Worm (Caenorhabditis elegans): ENCODE measurements around the gene C14C6.3.

The C14C6.3 gene

DNA sequence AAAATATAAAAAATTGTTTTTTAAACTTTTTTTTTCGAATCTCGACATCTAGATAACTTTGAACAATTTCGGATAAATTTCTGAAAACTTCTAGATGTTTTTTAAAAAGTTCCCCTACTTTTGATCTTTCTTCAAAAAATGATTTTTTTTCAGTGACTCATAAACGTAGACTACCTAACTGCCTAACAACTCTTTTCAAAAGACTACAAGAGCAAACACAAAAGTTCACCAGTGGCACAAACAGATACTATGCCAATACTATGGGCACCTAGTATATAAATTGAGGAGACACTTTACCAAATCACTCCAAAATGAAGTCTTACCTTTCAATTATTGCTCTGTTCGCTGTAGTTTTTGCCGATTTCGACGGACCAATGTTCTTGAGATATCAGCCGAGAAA, 39.5 kb upstream of the C14C6.3 start, which contains the start of gene srlf-35:
TSS of gene srlf-35 (plus strand) at position 301 of the 400 bp plus-strand sequence.
- TF ChIP-seq ztf-11 (tag; optimal IDR thresholded peaks at IDR 0.05) (no peak), mls-2 (tag; optimal IDR thresholded peaks at IDR 0.05) (no peak), ceh-83 (GFP tag; optimal IDR thresholded peaks at IDR 0.05) (no peak), sptf-1 (tag; optimal IDR thresholded peaks at IDR 0.05) (no peak)

ce11 chrV:505191-505590, 38.1 kb upstream of the C14C6.3 start, which contains the start of gene srlf-19:
Gene srlf-19, plus strand, starts transcription at chrV:505491.
- no peak for TF ChIP-seq flh-1 (GFP tag; optimal IDR thresholded peaks at IDR 0.05)
- TF ChIP-seq ztf-11 (tag; optimal IDR thresholded peaks at IDR 0.05), result no peak
- no peak for TF ChIP-seq elt-1 (tag; optimal IDR thresholded peaks at IDR 0.05; ENCODE audit: borderline replicate concordance, insufficient read depth)
- TF ChIP-seq zip-8 (tag; optimal IDR thresholded peaks at IDR 0.05), result no peak
- no peak for TF ChIP-seq lsy-2 (tag; optimal IDR thresholded peaks at IDR 0.05)
- no peak for TF ChIP-seq blmp-1 (tag; optimal IDR thresholded peaks at IDR 0.05)
- no peak for TF ChIP-seq ham-2 (GFP tag; optimal IDR thresholded peaks at IDR 0.05)
- TF ChIP-seq bed-3 (GFP tag; optimal IDR thresholded peaks at IDR 0.05), result no peak
- TF ChIP-seq mep-1 (tag; optimal IDR thresholded peaks at IDR 0.05), result no peak
- no peak for TF ChIP-seq lin-13 (tag; optimal IDR thresholded peaks at IDR 0.05)
- TF ChIP-seq tbx-8 (GFP tag; optimal IDR thresholded peaks at IDR 0.05), result no peak
- no peak for TF ChIP-seq ceh-83 (GFP tag; optimal IDR thresholded peaks at IDR 0.05)
- no peak for TF ChIP-seq nhr-76 (tag; optimal IDR thresholded peaks at IDR 0.05)
- TF ChIP-seq sptf-1 (tag; optimal IDR thresholded peaks at IDR 0.05), result no peak
- TF ChIP-seq ceh-39 (tag; optimal IDR thresholded peaks at IDR 0.05), result no peak

DNA sequence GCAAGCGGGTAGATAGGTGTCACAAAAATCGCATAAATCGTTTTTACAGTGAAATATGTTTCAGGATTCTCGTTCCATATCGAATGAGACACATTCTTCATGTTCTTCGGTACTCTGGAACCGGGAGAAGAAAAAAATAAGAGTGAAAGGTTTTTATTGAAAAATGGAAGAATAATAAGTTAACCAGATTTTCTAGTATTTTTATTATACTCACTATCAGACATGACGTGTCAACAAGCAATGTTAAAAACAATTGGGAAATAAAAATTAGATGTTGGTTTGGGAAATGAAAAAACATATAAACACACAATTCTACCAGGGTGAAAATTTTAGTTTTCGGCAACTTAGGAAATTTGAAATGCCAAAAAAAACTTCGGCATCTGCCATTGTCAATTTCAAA, 30.8 kb upstream of the C14C6.3 start, which contains the start of gene srh-37:
TSS of gene srh-37 (minus strand) at position 101 of the 400 bp plus-strand sequence.
- TF ChIP-seq blmp-1 (tag; optimal IDR thresholded peaks at IDR 0.05) (no peak), M03D4.4 (tag; optimal IDR thresholded peaks at IDR 0.05) (no peak), tbx-8 (GFP tag; optimal IDR thresholded peaks at IDR 0.05) (no peak), ceh-83 (GFP tag; optimal IDR thresholded peaks at IDR 0.05) (no peak), snpc-4 (tag; optimal IDR thresholded peaks at IDR 0.05) (no peak), nhr-28 (tag; optimal IDR thresholded peaks at IDR 0.05) (no peak), mep-1 (tag; optimal IDR thresholded peaks at IDR 0.05) (no peak), unc-120 (tag; optimal IDR thresholded peaks at IDR 0.05; ENCODE audit: poor library complexity, severe bottlenecking) (no peak), hlh-1 (tag; optimal IDR thresholded peaks at IDR 0.05) (no peak), nhr-237 (tag; optimal IDR thresholded peaks at IDR 0.05) (no peak), sptf-1 (tag; optimal IDR thresholded peaks at IDR 0.05) (no peak), flh-1 (GFP tag; optimal IDR thresholded peaks at IDR 0.05) (no peak), lsy-2 (tag; optimal IDR thresholded peaks at IDR 0.05) (no peak), zip-8 (tag; optimal IDR thresholded peaks at IDR 0.05) (no peak)

ce11 chrV:519445-519844, 23.8 kb upstream of the C14C6.3 start, which contains the start of gene nhr-210:
Gene nhr-210, minus strand, starts transcription at chrV:519545.
- TF ChIP-seq nhr-237 (tag; optimal IDR thresholded peaks at IDR 0.05), result no peak
- TF ChIP-seq unc-120 (tag; optimal IDR thresholded peaks at IDR 0.05; ENCODE audit: poor library complexity, severe bottlenecking), result no peak
- no peak for TF ChIP-seq zip-8 (tag; optimal IDR thresholded peaks at IDR 0.05)
- TF ChIP-seq bed-3 (GFP tag; optimal IDR thresholded peaks at IDR 0.05), result no peak
- TF ChIP-seq lin-13 (tag; optimal IDR thresholded peaks at IDR 0.05), result no peak
- no peak for TF ChIP-seq mab-5 (tag; optimal IDR thresholded peaks at IDR 0.05)
- no peak for TF ChIP-seq elt-3 (tag; optimal IDR thresholded peaks at IDR 0.05)
- no peak for TF ChIP-seq flh-1 (GFP tag; optimal IDR thresholded peaks at IDR 0.05)
- TF ChIP-seq elt-1 (tag; optimal IDR thresholded peaks at IDR 0.05; ENCODE audit: borderline replicate concordance, insufficient read depth), result no peak
- TF ChIP-seq mep-1 (tag; optimal IDR thresholded peaks at IDR 0.05), result no peak
- TF ChIP-seq nhr-12 (tag; optimal IDR thresholded peaks at IDR 0.05), result no peak
- no peak for TF ChIP-seq nhr-28 (tag; optimal IDR thresholded peaks at IDR 0.05)
- no peak for TF ChIP-seq nhr-76 (tag; optimal IDR thresholded peaks at IDR 0.05)
- no peak for TF ChIP-seq lin-32 (GFP tag; optimal IDR thresholded peaks at IDR 0.05)

DNA sequence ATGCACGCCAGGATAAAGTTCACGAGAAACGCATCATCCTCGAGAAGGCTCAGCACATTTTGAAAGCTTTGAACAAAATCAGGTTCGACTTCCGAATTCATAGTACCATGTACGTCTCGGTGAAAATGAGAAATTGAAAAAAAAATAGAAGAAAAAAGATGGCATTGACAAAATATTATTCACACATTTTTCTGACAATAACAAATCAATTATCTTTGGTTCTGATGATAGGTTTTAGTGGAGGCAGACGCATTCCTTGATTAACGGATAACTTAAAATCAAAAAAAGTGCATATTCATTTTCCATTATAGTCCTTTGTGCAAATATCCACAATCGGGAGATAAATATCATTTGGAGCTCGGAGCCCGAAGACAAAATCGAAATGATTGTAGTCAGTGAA, 21.8 kb upstream of the C14C6.3 start, which contains the start of gene srw-107:
TSS of gene srw-107 (minus strand) at position 101 of the 400 bp plus-strand sequence.
- no peak for TF ChIP-seq snpc-4 (tag; optimal IDR thresholded peaks at IDR 0.05)

- TF ChIP-seq zip-8 (tag; optimal IDR thresholded peaks at IDR 0.05) (no peak), ztf-11 (tag; optimal IDR thresholded peaks at IDR 0.05) (no peak), M03D4.4 (tag; optimal IDR thresholded peaks at IDR 0.05) (no peak), unc-120 (tag; optimal IDR thresholded peaks at IDR 0.05; ENCODE audit: poor library complexity, severe bottlenecking) (no peak), sptf-1 (tag; optimal IDR thresholded peaks at IDR 0.05) (no peak)
Measured at ce11 chrV:524058-524457, 19.2 kb upstream of the C14C6.3 start, which contains the start of gene lipl-3. Gene lipl-3, minus strand, starts transcription at chrV:524218.
